Fruit fly (Drosophila melanogaster) whole organism, adult: ENCODE measurements around the gene CG1965.

Experiments used
- CG11617 ChIP-seq: fragments of 200-800 bp; sonication (Bioruptor generic); optimal IDR thresholded peaks from 2 replicates; lab custom pipeline; 2017; ENCODE audit warnings: mild to moderate bottlenecking, missing biosample characterization, missing genetic modification reagents, missing genetic modification characterization
- CG1620 ChIP-seq: fragments of 200-800 bp; sonication (Bioruptor generic); optimal IDR thresholded peaks from 2 replicates; lab custom pipeline; 2016; ENCODE audit warnings: missing biosample characterization, missing genetic modification characterization
- CG7045 ChIP-seq: fragments of 200-800 bp; sonication (Bioruptor generic); optimal IDR thresholded peaks from 2 replicates; lab custom pipeline; 2017; ENCODE audit warnings: missing biosample characterization, mild to moderate bottlenecking, missing genetic modification characterization
- CG7101 ChIP-seq: fragments of 200-800 bp; sonication (Bioruptor generic); optimal IDR thresholded peaks from 2 replicates; lab custom pipeline; 2018; ENCODE audit warnings: missing biosample characterization, mild to moderate bottlenecking, missing genetic modification characterization, moderate library complexity
- Clk ChIP-seq: fragments of 200-800 bp; sonication (Bioruptor generic); optimal IDR thresholded peaks from 2 replicates; lab custom pipeline; 2017; ENCODE audit warnings: missing biosample characterization, missing genetic modification characterization
- Mnt ChIP-seq: fragments of 200-800 bp; sonication (Bioruptor generic); optimal IDR thresholded peaks from 2 replicates; lab custom pipeline; 2016; ENCODE audit warnings: missing biosample characterization, mild to moderate bottlenecking, missing genetic modification characterization
- bab1 ChIP-seq: fragments of 200-800 bp; sonication (Bioruptor generic); optimal IDR thresholded peaks from 3 replicates; lab custom pipeline; 2019; ENCODE audit warnings: missing biosample characterization, mild to moderate bottlenecking, missing genetic modification characterization, moderate library complexity
- cic ChIP-seq: fragments of 200-800 bp; sonication (Bioruptor generic); optimal IDR thresholded peaks from 2 replicates; lab custom pipeline; 2017; ENCODE audit warnings: missing biosample characterization, mild to moderate bottlenecking, missing genetic modification characterization, moderate library complexity
- tj ChIP-seq: fragments of 200-800 bp; sonication (Bioruptor generic); optimal IDR thresholded peaks from 3 replicates; lab custom pipeline; 2017; ENCODE audit warnings: missing biosample characterization, mild to moderate bottlenecking, missing genetic modification characterization, moderate library complexity
- toe ChIP-seq: fragments of 200-800 bp; sonication (Bioruptor generic); optimal IDR thresholded peaks from 2 replicates; lab custom pipeline; 2016; ENCODE audit warnings: missing biosample characterization, missing genetic modification characterization

- TF ChIP-seq Mnt: no peak
- TF ChIP-seq toe (GFP tag; lab: Kevin White, UChicago): no peak
- no peak for TF ChIP-seq bab1 (GFP tag; lab: Kevin White, UChicago)
- TF ChIP-seq CG11617 (GFP tag; lab: Kevin White, UChicago): no peak
- no peak for TF ChIP-seq tj
- no peak for TF ChIP-seq CG1620 (GFP tag; lab: Kevin White, UChicago)
- TF ChIP-seq CG7045: no peak
- TF ChIP-seq cic (GFP tag; lab: Kevin White, UChicago): no peak
- TF ChIP-seq CG7101 (tag; lab: Kevin White, UChicago): no peak
- no peak for TF ChIP-seq Clk (GFP tag; lab: Kevin White, UChicago)
Observed at dm6 chr3R:7105503-7106164, 38.4 kb downstream of the CG1965 start.
